Fruit fly (Drosophila melanogaster) whole organism: ENCODE measurements around the gene Fum3.

Experiments
- CG8478 ChIP-seq: fragments of >200 bp; optimal IDR thresholded peaks from 2 replicates; lab custom pipeline; 2018; ENCODE audit warnings: inconsistent platforms
- Dll ChIP-seq: fragments of >200 bp; optimal IDR thresholded peaks from 2 replicates; lab custom pipeline; 2017
- EcR ChIP-seq, 2 experiments: fragments of >200 bp; optimal IDR thresholded peaks; 2 replicates each; lab custom pipeline; 2017; ENCODE audit warnings: missing biosample characterization in 2 of 2, missing genetic modification characterization in 2 of 2, missing genetic modification reagents in 2 of 2
- pan ChIP-seq: fragments of >200 bp; optimal IDR thresholded peaks from 2 replicates; lab custom pipeline; 2017
- psq ChIP-seq: fragments of >200 bp; optimal IDR thresholded peaks from 2 replicates; lab custom pipeline; 2017
- usp ChIP-seq: fragments of >200 bp; optimal IDR thresholded peaks from 2 replicates; lab custom pipeline; 2017; ENCODE audit warnings: missing biosample characterization, missing genetic modification characterization, mixed read lengths

The Fum3 gene

dm6 chr3L:11465371-11465914 is at the start of gene Fum3:
Gene Fum3, minus strand, starts transcription at chr3L:11465864.
- TF ChIP-seq CG8478: no peak
- TF ChIP-seq psq (lab: Kevin White, UChicago): no peak
- TF ChIP-seq usp (GFP tag; lab: Kevin White, UChicago): no peak
- TF ChIP-seq pan (lab: Kevin White, UChicago): no peak
- TF ChIP-seq Dll: no peak
- TF ChIP-seq EcR (GFP tag; optimal IDR thresholded peaks at IDR 0.05; lab: Kevin White, UChicago): no peak

- TF ChIP-seq EcR (GFP tag; optimal IDR thresholded peaks at IDR 0.05; lab: Kevin White, UChicago): no peak
- TF ChIP-seq pan (lab: Kevin White, UChicago): no peak
- no peak for TF ChIP-seq CG8478
- TF ChIP-seq psq (lab: Kevin White, UChicago): no peak
- TF ChIP-seq Dll: no peak
These were observed 47.7 kb upstream of the Fum3 start, which contains the start of gene CG7512 for dm6 chr3L:11513405-11513804. Gene CG7512, plus strand, starts transcription at chr3L:11513705.

dm6 chr3L:11511921-11512320 is 46.3 kb upstream of the Fum3 start, which contains the start of gene Sgs3:
Gene Sgs3, plus strand, starts transcription at chr3L:11512221.
- TF ChIP-seq CG8478 (no peak), Dll (no peak), psq (lab: Kevin White, UChicago) (no peak), usp (GFP tag; lab: Kevin White, UChicago) (no peak), EcR (GFP tag; optimal IDR thresholded peaks at IDR 0.05; lab: Kevin White, UChicago) (no peak), pan (lab: Kevin White, UChicago) (no peak)

- no peak for TF ChIP-seq EcR (GFP tag; optimal IDR thresholded peaks at IDR 0.05; lab: Kevin White, UChicago)
- no peak for TF ChIP-seq usp (GFP tag; lab: Kevin White, UChicago)
- no peak for TF ChIP-seq pan (lab: Kevin White, UChicago)
- TF ChIP-seq CG8478: no peak
- no peak for TF ChIP-seq psq (lab: Kevin White, UChicago)
- no peak for TF ChIP-seq Dll
These were observed 45.6 kb upstream of the Fum3 start for dm6 chr3L:11511243-11511642.

dm6 chr3L:11510489-11510888 is 44.8 kb upstream of the Fum3 start, which contains the start of gene CG33272:
Gene CG33272, minus strand, starts transcription at chr3L:11510589.
- TF ChIP-seq psq (lab: Kevin White, UChicago): no peak
- no peak for TF ChIP-seq CG8478
- TF ChIP-seq Dll: no peak
- TF ChIP-seq pan (lab: Kevin White, UChicago): no peak
- no peak for TF ChIP-seq EcR (GFP tag; optimal IDR thresholded peaks at IDR 0.05; lab: Kevin White, UChicago)
- TF ChIP-seq usp (GFP tag; lab: Kevin White, UChicago): no peak

- TF ChIP-seq Dll (no peak), CG8478 (no peak), usp (GFP tag; lab: Kevin White, UChicago) (no peak), EcR (GFP tag; optimal IDR thresholded peaks at IDR 0.05; lab: Kevin White, UChicago) (no peak), pan (lab: Kevin White, UChicago) (no peak), psq (lab: Kevin White, UChicago) (no peak)
These were observed 43.7 kb upstream of the Fum3 start, which contains the start of the genes Sgs8 and Sgs7 for dm6 chr3L:11509294-11509911. Gene Sgs8, minus strand, starts transcription at chr3L:11509394. Gene Sgs7, plus strand, starts transcription at chr3L:11509861.

dm6 chr3L:11508337-11508736 is 42.7 kb upstream of the Fum3 start, which contains the start of gene CG33500:
Gene CG33500, plus strand, starts transcription at chr3L:11508637.
- TF ChIP-seq psq (lab: Kevin White, UChicago) (no peak), usp (GFP tag; lab: Kevin White, UChicago) (no peak), EcR (GFP tag; optimal IDR thresholded peaks at IDR 0.05; lab: Kevin White, UChicago) (no peak), CG8478 (no peak), pan (lab: Kevin White, UChicago) (no peak), Dll (no peak)

- TF ChIP-seq usp (GFP tag; lab: Kevin White, UChicago): no peak
- TF ChIP-seq EcR (GFP tag; optimal IDR thresholded peaks at IDR 0.05; lab: Kevin White, UChicago): peak in 1 of 2 experiments; percentile 51
- TF ChIP-seq CG8478: no peak
These were observed 27.6 kb upstream of the Fum3 start for dm6 chr3L:11493090-11493807.

- TF ChIP-seq EcR (GFP tag; optimal IDR thresholded peaks at IDR 0.05; lab: Kevin White, UChicago): no peak
- TF ChIP-seq usp (GFP tag; lab: Kevin White, UChicago): no peak
- no peak for TF ChIP-seq psq (lab: Kevin White, UChicago)
- no peak for TF ChIP-seq pan (lab: Kevin White, UChicago)
- TF ChIP-seq CG8478: no peak
- TF ChIP-seq Dll: no peak
These were observed 26.8 kb upstream of the Fum3 start for dm6 chr3L:11492457-11492856.

- TF ChIP-seq EcR (GFP tag; optimal IDR thresholded peaks at IDR 0.05; lab: Kevin White, UChicago) (no peak), pan (lab: Kevin White, UChicago) (no peak), Dll (no peak), CG8478 (no peak), psq (lab: Kevin White, UChicago) (no peak), usp (GFP tag; lab: Kevin White, UChicago) (no peak)
These were observed 26.2 kb upstream of the Fum3 start for dm6 chr3L:11491874-11492268.

dm6 chr3L:11491222-11491873 is 25.7 kb upstream of the Fum3 start:
- no peak for TF ChIP-seq Dll
- no peak for TF ChIP-seq CG8478
- no peak for TF ChIP-seq EcR (GFP tag; optimal IDR thresholded peaks at IDR 0.05; lab: Kevin White, UChicago)
- no peak for TF ChIP-seq pan (lab: Kevin White, UChicago)
- no peak for TF ChIP-seq psq (lab: Kevin White, UChicago)
- no peak for TF ChIP-seq usp (GFP tag; lab: Kevin White, UChicago)
